Worm (Caenorhabditis elegans): ENCODE measurements around the gene F16B12.1.
A peak's percentile ranks its signal among the peaks of the same experiment; 100 is the strongest.

The F16B12.1 gene

DNA sequence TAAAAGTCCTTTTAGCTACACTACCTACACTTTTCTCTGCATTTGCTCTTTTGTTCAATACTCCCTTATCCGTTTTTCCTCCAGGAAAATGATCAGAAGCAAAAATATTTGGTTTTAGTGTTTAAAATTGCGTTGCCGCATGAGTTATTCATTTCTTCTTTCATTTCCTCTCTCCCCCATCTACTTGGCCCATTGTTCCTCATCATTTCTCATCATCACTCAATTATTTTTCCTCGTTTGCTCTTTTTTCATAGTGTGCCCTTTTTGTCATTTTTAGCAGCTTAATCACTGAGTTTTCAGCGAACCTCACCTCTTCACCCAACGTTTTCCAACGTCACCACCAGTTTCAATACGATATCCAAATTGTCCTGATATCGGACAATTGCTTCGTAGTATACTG lies 36.1 kb upstream of the F16B12.1 start, which contains the start of gene dyc-1 (continued):
- TF ChIP-seq F44E2.7 (GFP tag; IDR thresholded peaks at IDR 0.05) (no peak), vab-7 (GFP tag; IDR thresholded peaks at IDR 0.05) (no peak), dmd-9 (GFP tag; IDR thresholded peaks at IDR 0.05) (no peak)

DNA sequence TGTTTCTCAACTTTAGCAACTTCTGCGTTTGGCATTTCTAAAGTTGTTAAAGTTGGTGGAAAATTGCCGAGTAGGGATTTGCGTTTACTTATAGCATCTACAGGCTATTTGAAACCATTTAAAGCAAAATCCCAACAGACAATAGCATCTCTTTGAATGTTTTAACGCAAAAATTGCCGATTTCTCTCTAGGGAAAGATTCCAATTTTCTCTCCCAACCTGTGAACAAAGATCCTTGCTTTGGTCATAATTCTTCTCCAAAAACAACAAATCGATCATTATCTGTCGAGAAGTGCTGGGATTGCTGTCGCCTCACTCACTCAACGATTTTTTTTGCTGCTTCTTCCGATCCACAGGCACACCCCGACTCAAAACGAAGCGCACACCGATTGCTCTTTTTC lies 31.6 kb upstream of the F16B12.1 start:
- peak; percentile 63 for TF ChIP-seq aha-1 (tag)
- no peak for TF ChIP-seq snpc-4 (tag; optimal IDR thresholded peaks at IDR 0.05)
- TF ChIP-seq dmd-8 (GFP tag; IDR thresholded peaks at IDR 0.05): 0 out of 2 replicates have a peak, but pooled peaks have one; percentile 5
- peak in 1 of 2 experiments; percentile 93 for TF ChIP-seq unc-62 (GFP tag; optimal IDR thresholded peaks at IDR 0.05 in 1 of 2)
- no peak for TF ChIP-seq unc-62 (tag; optimal IDR thresholded peaks at IDR 0.05)

DNA sequence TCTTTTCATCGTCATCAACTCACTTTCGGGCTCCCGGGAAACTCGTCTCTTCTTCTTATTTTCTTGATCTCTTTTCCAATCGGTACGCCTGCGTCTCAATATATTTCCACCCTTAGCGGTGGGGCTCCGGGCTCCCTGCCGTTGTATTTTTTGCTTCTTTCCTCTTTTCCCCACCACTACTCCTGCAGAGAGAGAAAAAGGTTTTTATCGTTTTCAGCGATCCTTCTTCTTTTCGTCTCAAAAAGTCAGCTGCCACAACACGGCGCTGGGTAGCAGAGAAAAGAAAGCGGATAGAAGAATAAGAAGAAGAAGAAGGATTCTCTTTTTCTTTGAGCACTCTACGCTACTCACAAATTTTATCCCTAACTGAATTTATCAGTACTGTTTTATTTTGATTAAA lies 30.5 kb upstream of the F16B12.1 start:
- TF ChIP-seq cey-2 (tag; optimal IDR thresholded peaks at IDR 0.05; ENCODE audit: borderline replicate concordance, insufficient read depth) (no peak), daf-16 (GFP tag; optimal IDR thresholded peaks at IDR 0.05) (peak in 1 of 2 experiments; percentile 35), daf-16 (tag; optimal IDR thresholded peaks at IDR 0.05) (no peak), Y5F2A.4 (GFP tag; optimal IDR thresholded peaks at IDR 0.05) (no peak), hlh-11 (tag; optimal IDR thresholded peaks at IDR 0.05) (peak; percentile 48), dpl-1 (GFP tag; optimal IDR thresholded peaks at IDR 0.05) (no peak), lin-15B (tag; optimal IDR thresholded peaks at IDR 0.05) (no peak), unc-130 (GFP tag; optimal IDR thresholded peaks at IDR 0.05) (no peak), ceh-20 (GFP tag; IDR thresholded peaks at IDR 0.05) (no peak), T20F7.1 (GFP tag; optimal IDR thresholded peaks at IDR 0.05) (no peak), ctbp-1 (GFP tag; IDR thresholded peaks at IDR 0.05) (no peak), ztf-11 (tag; optimal IDR thresholded peaks at IDR 0.05) (no peak), ceh-62 (tag; optimal IDR thresholded peaks at IDR 0.05) (no peak), ces-1 (GFP tag; optimal IDR thresholded peaks at IDR 0.05) (no peak), daf-19 (GFP tag; conservative IDR thresholded peaks at IDR 0.05) (no peak), unc-39 (tag; optimal IDR thresholded peaks at IDR 0.05) (no peak), mdt-29 (GFP tag; IDR thresholded peaks at IDR 0.05) (no peak), zip-2 (tag; optimal IDR thresholded peaks at IDR 0.05) (no peak), tag-97 (GFP tag; IDR thresholded peaks at IDR 0.05) (no peak), madf-5 (GFP tag; IDR thresholded peaks at IDR 0.05) (no peak), F44E2.7 (GFP tag; IDR thresholded peaks at IDR 0.05) (no peak), aha-1 (tag) (peak; percentile 28), mxl-3 (GFP tag; optimal IDR thresholded peaks at IDR 0.05) (no peak), lin-1 (GFP tag; IDR thresholded peaks at IDR 0.05) (no peak)

DNA sequence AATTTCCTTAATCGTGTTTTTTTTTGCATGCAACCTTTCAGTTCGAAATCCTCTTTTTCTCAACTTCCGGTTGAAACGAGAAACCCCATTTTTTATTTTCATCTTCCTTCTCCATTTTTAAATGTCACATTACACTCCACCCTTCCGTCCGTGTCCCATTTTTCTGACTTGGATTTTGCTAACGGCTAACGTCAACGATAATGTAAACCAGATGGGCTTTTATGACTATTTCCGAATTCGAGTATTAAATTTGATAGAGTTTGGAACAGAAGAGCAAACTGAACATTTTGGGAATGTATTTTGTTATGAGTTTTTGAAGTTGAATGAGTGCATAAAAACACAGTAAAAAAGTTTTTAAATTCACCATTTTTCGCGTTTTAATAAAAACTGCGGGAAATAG lies 29.6 kb upstream of the F16B12.1 start:
- TF ChIP-seq nhr-42 (GFP tag; IDR thresholded peaks at IDR 0.05) (no peak), mxl-2 (GFP tag; conservative IDR thresholded peaks at IDR 0.05) (no peak), daf-19 (GFP tag; conservative IDR thresholded peaks at IDR 0.05) (no peak), D1046.2 (GFP tag; IDR thresholded peaks at IDR 0.05) (no peak)

DNA sequence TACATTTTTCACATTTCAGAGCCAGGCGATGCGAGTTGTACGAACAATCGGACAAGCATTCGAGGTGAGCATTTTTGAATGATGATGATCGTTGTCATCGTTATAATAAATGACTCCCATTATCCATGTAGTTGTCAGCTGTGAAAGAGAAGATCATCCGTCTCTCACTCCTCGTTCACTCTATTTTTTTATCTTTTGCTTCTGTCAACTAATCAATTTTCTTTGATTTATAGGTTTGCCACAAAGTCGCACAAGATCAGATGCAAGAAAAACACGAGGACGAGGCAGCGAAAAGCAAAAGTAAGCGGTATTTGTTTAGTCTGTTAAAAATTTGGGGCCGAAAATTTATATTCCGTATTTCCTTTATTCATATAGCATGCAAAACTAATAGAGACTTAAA lies 28.8 kb upstream of the F16B12.1 start:
- peak; percentile 29 for TF ChIP-seq hlh-30 (tag; optimal IDR thresholded peaks at IDR 0.05; ENCODE audit: insufficient read depth)
- TF ChIP-seq daf-12 (tag; optimal IDR thresholded peaks at IDR 0.05): no peak
- no peak for TF ChIP-seq Y75B8A.6 (GFP tag; IDR thresholded peaks at IDR 0.05)
- TF ChIP-seq daf-16 (GFP tag; optimal IDR thresholded peaks at IDR 0.05): peak in 1 of 2 experiments; percentile 55
- TF ChIP-seq daf-16 (tag; optimal IDR thresholded peaks at IDR 0.05): no peak
- TF ChIP-seq nhr-28 (tag; optimal IDR thresholded peaks at IDR 0.05): peak; percentile 10
- TF ChIP-seq ceh-20 (GFP tag; IDR thresholded peaks at IDR 0.05): peak; percentile 66; the same call in 1 of the 2 replicates
- TF ChIP-seq unc-62 (GFP tag; optimal IDR thresholded peaks at IDR 0.05 in 1 of 2): peak in 1 of 2 experiments; percentile 97
- TF ChIP-seq unc-62 (tag; optimal IDR thresholded peaks at IDR 0.05): no peak

All from whole organism, L4 larva.